Worm (Caenorhabditis elegans): Measurements from ENCODE around the gene ZC250.4.

DNA sequence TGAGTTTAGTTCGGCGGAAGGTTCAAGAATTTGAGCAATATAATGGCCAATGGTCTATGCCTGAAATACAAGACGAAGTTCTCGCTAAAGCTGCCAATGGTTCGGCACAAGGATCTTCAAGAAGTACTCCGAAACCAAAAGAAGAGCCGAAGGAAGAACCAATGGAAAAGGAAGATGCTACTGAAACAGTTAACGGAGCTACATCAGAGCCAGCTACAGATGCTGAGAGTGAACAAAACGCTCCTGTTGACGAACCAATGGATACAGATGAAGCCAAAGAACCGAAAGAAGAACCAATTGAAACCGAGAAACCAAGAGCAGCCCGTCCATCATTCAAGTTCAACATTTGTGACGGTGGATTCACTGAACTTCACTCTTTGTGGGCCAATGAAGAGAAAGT is 18.3 kb upstream of the ZC250.4 start:
- TF ChIP-seq ham-2 (GFP tag; optimal IDR thresholded peaks at IDR 0.05) (no peak), cnd-1 (tag; optimal IDR thresholded peaks at IDR 0.05) (no peak), nhr-12 (tag; optimal IDR thresholded peaks at IDR 0.05) (no peak), nhr-76 (tag; optimal IDR thresholded peaks at IDR 0.05) (no peak), snpc-4 (tag; optimal IDR thresholded peaks at IDR 0.05) (no peak), unc-39 (tag; optimal IDR thresholded peaks at IDR 0.05) (no peak), pha-4 (tag; optimal IDR thresholded peaks at IDR 0.05) (no peak), ces-1 (GFP tag; optimal IDR thresholded peaks at IDR 0.05) (no peak), lin-13 (tag; optimal IDR thresholded peaks at IDR 0.05) (no peak), nhr-28 (tag; optimal IDR thresholded peaks at IDR 0.05) (no peak), lsy-2 (tag; optimal IDR thresholded peaks at IDR 0.05) (no peak), unc-62 (GFP tag; optimal IDR thresholded peaks at IDR 0.05) (no peak)

All from whole organism, mixed stage, embryonic.